Worm (Caenorhabditis elegans): ENCODE results near the gene F46B6.6.

F46B6.6 gene

DNA sequence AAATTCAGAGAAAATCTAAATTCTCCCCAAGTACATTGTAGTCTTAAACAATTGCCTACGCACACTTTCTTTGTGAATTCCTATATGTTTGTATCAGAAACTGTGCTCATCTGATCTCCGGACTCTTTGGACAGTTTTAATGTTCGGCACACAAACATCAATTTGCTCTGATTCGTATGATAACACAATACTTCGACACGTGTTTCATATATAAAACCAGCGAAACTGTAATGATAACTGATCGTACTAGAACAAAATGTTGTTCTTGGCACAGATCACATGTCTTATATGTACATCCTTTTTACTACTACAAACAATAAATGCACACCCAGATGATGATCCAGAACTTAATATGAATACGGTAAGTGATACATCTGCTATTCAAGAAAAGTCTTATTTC is 4.7 kb upstream of the F46B6.6 start, which contains the start of gene lipl-2:
Gene lipl-2, plus strand, starts transcription at position 236 of the 400 bp plus-strand sequence.
- no peak for TF ChIP-seq unc-62 (GFP tag; optimal IDR thresholded peaks at IDR 0.05)

ce11 chrV:9789657-9790261 is 3.1 kb upstream of the F46B6.6 start, which contains the start of gene ztf-7:
TSS of gene ztf-7 (minus strand) at chrV:9789707.
- no peak for TF ChIP-seq unc-62 (GFP tag; optimal IDR thresholded peaks at IDR 0.05)

ce11 chrV:9784215-9784614 is 2.5 kb downstream of the F46B6.6 start:
- no peak for TF ChIP-seq unc-62 (GFP tag; optimal IDR thresholded peaks at IDR 0.05)

DNA sequence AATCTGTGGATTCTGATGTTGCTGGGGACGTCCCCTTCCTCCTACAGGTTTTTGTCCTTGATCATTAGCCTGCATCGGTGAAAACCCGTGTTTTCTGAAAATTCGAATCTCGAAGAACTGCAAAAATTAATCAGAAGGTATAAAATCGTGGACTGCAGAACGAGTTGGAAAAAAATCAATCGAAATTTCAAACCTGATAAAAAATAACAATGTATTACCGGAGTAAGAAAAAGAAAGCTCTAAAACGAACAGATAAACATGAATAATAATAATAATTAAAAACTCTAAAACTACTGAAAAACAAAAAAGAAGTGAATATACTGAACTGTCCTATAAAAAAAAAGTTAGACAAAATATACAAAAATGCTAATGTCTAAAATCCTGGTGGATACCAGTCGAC is 3.7 kb downstream of the F46B6.6 start, which contains the start of gene F46B6.5:
Gene F46B6.5, minus strand, starts transcription at position 101 of the 400 bp plus-strand sequence.
- no peak for TF ChIP-seq unc-62 (GFP tag; optimal IDR thresholded peaks at IDR 0.05)

DNA sequence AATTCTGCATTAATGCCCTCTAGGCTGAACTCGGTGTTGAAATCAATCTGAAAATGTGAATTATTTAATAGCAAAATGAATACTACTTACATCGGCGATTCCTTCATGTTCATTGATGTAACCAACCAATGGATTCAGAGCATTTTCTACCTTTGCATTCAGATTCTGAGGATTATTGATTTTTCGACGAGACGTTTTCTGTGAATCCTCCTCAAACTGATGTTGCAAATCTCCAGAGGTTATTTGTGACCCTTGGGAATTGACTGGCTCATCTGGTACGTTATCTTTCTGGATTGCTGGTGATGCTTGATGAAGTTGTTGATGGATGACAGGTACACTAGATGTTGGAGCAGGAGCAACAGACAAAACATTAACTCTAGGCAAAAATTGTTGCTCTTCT is 4.6 kb downstream of the F46B6.6 start:
- no peak for TF ChIP-seq unc-62 (GFP tag; optimal IDR thresholded peaks at IDR 0.05)

DNA sequence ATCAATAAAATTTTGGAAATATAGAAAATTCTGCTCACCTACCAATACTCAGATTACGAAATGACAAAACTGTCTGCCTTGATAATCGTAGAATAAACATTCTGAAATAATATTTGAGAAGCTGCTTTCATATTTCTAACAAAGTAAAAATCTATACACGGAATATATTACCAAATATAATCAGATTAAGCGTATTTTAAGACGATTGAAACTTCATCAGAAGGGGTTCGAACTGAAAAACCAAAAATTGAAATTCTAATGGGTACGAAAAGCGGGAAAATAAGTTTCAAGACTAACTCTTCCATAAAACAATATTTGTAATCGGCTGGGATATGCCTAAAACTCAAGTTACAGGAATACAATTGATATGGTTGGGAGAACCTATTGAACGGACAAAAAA is 7.2 kb downstream of the F46B6.6 start, which contains the start of gene F46B6.4:
Gene F46B6.4, minus strand, starts transcription at position 101 of the 400 bp plus-strand sequence.
- no peak for TF ChIP-seq unc-62 (GFP tag; optimal IDR thresholded peaks at IDR 0.05)

DNA sequence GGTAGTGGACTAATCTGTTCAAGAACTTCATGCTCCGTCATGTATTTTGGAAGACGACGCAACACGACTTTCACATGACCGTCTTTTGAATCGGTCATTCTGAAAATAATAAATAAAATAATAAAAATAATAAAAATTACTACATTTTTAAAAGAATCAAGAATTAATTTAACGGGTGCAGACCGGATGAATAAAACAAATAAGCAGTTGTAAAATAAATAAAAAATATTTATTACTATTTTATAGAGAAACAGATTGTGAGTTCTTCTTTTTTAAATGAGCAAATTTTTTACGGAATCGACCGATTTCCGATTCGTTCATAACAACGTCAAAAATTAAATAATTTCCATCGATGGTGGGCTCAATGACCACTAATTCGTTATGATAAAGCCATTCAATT is 9.0 kb downstream of the F46B6.6 start, which contains the start of gene smg-4:
Gene smg-4, minus strand, starts transcription at position 101 of the 400 bp plus-strand sequence.
- TF ChIP-seq unc-62 (GFP tag; optimal IDR thresholded peaks at IDR 0.05), result no peak

- TF ChIP-seq unc-62 (GFP tag; optimal IDR thresholded peaks at IDR 0.05), result no peak
Measured at ce11 chrV:9775734-9776133, 10.9 kb downstream of the F46B6.6 start, which contains the start of gene F46B6.12. TSS of gene F46B6.12 (minus strand) at chrV:9775834.

- TF ChIP-seq unc-62 (GFP tag; optimal IDR thresholded peaks at IDR 0.05), result no peak
Measured at ce11 chrV:9771970-9772369, 14.7 kb downstream of the F46B6.6 start, which contains the start of gene F46B6.2. TSS of gene F46B6.2 (plus strand) at chrV:9772285.

ce11 chrV:9771311-9771710 is 15.4 kb downstream of the F46B6.6 start:
- no peak for TF ChIP-seq unc-62 (GFP tag; optimal IDR thresholded peaks at IDR 0.05)

DNA sequence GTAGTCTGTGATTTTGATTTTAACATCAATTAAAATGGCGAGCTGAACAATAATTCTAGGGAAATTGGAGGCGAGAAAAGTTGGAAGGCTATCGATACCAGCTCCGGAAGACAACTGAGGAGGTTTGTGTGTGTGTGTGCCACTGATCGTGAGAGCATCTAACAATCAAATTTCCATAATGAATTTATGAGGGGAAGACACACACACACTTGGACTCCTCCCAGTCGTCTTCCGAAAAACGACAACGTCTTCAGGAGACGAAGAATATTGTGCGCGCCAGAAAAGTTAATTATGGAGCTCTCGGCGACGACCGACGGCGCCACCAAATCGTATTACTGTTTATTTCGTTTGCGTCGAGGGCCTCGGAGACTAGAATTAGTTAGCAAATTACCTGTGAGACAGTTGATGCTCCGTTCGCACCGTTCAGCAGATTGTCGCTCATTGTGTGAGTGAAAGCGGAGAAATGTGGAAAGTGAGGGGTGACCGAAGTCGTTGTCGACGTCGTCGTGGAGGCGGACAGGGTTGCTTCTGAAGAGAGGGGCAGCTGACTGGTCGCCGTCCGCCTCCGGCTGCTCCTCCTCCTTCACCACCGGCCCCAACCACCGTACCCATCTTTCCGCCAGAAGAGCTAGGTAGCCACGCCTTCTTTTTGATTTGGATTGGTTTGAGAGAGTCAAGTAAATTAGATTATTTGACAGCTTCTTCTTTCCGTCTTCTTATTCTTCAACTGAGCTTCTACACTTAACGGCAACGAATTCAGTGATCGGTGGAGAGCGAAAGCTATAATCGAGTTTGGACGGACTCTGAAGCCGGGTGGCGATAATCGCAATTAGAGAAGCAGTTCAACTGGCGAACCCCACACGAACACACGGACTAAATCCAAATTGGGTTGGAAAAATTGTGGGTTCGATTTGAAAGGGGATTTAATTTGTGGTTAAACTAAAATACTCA is 17.6 kb downstream of the F46B6.6 start, which contains the start of gene unc-42:
Gene unc-42, minus strand, starts transcription at position 564 of the 951 bp plus-strand sequence.
- TF ChIP-seq unc-62 (GFP tag; optimal IDR thresholded peaks at IDR 0.05), result no peak

- TF ChIP-seq unc-62 (GFP tag; optimal IDR thresholded peaks at IDR 0.05), result no peak
Measured at ce11 chrV:9767941-9768340, 18.7 kb downstream of the F46B6.6 start.

DNA sequence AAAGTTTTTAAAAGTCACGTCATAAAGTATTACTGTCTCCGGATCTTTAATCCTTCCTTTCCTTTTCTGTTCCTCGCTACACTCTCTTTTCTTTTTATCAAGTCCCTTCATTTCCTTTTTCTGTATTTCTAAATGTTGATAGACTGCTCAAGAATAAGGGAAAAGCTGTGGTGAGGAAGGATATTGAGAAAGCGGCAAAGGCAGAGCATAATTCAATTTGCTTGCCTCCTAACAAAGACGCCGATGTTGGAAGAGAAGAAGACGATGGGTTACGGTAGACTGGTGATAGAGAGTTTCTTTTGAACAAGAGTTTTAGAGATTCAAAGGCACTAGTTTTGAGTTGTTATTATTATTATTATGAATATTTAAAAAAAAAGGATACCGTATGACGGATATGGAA is 21.0 kb downstream of the F46B6.6 start:
- no peak for TF ChIP-seq unc-62 (GFP tag; optimal IDR thresholded peaks at IDR 0.05)

DNA sequence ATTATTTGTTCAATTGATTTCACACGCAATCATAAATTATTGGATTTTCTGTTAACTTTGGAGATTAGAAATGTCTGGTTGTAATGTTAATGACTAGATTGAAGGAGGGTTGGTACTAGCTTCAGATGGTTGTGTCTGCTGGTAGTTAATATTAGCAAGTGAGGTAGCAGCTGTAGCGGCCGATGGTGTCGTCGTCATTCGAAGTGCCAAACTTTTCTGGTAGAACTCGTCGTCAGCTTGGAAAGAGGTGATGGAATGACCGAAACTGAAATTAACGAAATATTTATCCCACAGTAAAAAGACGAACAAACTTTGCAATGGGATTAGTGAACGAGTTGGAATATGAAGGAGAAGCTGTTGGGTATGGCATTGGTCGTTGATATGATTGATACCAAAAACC is 22.1 kb downstream of the F46B6.6 start:
- no peak for TF ChIP-seq unc-62 (GFP tag; optimal IDR thresholded peaks at IDR 0.05)

DNA sequence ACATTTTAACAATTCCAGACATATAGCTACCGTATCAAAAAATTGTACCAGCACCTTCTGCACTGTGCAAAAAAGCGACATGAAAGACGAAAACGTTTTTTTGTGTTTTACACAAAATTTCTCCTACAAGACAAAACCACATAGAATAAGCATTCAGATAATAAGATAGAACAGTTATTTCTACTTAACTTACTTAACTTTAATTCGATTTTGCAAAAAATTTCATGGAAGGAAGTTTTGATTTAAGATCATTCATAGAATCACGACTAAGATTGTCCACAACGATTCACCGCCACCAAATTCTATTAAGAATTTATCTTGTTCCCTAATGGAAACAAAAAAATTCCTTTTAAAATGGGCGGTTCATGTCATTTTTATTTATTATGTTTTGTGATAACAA is 22.9 kb downstream of the F46B6.6 start:
- TF ChIP-seq unc-62 (GFP tag; optimal IDR thresholded peaks at IDR 0.05), result no peak

DNA sequence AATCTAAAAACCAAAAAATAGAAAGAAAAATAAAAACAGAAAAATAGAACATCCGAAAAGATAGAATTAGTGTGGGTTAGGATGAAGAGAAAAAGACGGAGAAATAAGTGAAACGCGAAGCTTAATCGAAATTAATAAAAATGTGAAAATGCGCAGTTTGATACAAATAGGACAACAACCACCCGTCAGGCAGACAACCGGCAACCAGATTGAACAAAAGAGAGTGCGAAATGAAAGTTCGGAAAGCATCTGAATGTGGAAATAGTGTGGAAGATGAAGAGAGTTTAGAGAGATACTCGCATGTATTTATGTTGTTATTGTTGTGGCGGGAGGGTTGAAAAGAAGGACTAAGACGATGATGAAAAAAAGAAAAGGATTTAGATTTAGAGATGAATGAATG is 28.2 kb downstream of the F46B6.6 start:
- no peak for TF ChIP-seq unc-62 (GFP tag; optimal IDR thresholded peaks at IDR 0.05)

Measured in whole organism, dauer.